Fruit fly (Drosophila melanogaster) whole organism, wandering third instar larva: ENCODE measurements around the gene His3.3B.
A peak's percentile ranks its signal among the peaks of the same experiment; 100 is the strongest.

Experiments used
- Abd-B ChIP-seq: fragments of >200 bp; optimal IDR thresholded peaks from 2 replicates; lab custom pipeline; 2017; ENCODE audit warnings: missing biosample characterization, missing genetic modification characterization
- CG32264 ChIP-seq: fragments of 200-800 bp; sonication (Bioruptor generic); optimal IDR thresholded peaks from 2 replicates; lab custom pipeline; 2016; ENCODE audit warnings: missing biosample characterization, missing genetic modification characterization
- CG9705 ChIP-seq: fragments of 200-800 bp; sonication (Bioruptor generic); optimal IDR thresholded peaks from 2 replicates; lab custom pipeline; 2018; ENCODE audit warnings: missing biosample characterization, mild to moderate bottlenecking, missing genetic modification characterization
- CrebA ChIP-seq: fragments of 200-800 bp; sonication (Bioruptor generic); optimal IDR thresholded peaks from 2 replicates; lab custom pipeline; 2016; ENCODE audit warnings: missing biosample characterization, mild to moderate bottlenecking, missing genetic modification characterization, borderline replicate concordance
- Dfd ChIP-seq: fragments of >200 bp; optimal IDR thresholded peaks from 2 replicates; lab custom pipeline; 2017; ENCODE audit warnings: missing biosample characterization, missing genetic modification characterization
- Dif ChIP-seq: fragments of 200-275, 200-300 bp; sonication (Bioruptor generic); optimal IDR thresholded peaks from 2 replicates; lab custom pipeline; 2018; ENCODE audit warnings: missing biosample characterization, missing genetic modification characterization; ENCODE audit not compliant: partially characterized antibody
- GATAd ChIP-seq: sonication (Bioruptor generic); optimal IDR thresholded peaks from 2 replicates; lab custom pipeline; 2016; ENCODE audit warnings: missing biosample characterization, missing genetic modification characterization
- HLH106 ChIP-seq: fragments of 200-800 bp; optimal IDR thresholded peaks from 3 replicates; lab custom pipeline; 2019; ENCODE audit warnings: missing biosample characterization, mild to moderate bottlenecking, missing genetic modification characterization, moderate library complexity
- Hnf4 ChIP-seq: fragments of 200-800 bp; sonication (Bioruptor generic); optimal IDR thresholded peaks from 2 replicates; lab custom pipeline; 2016; ENCODE audit warnings: missing biosample characterization, mild to moderate bottlenecking, missing genetic modification characterization
- Hr78 ChIP-seq: fragments of >200 bp; optimal IDR thresholded peaks from 2 replicates; lab custom pipeline; 2017; ENCODE audit warnings: missing biosample characterization, missing genetic modification characterization
- Hr83 ChIP-seq: fragments of 200-300 bp; sonication (Bioruptor generic); optimal IDR thresholded peaks from 2 replicates; lab custom pipeline; 2016; ENCODE audit warnings: missing biosample characterization, mild to moderate bottlenecking, missing genetic modification characterization, moderate library complexity; ENCODE audit not compliant: poor library complexity, severe bottlenecking
- Jra ChIP-seq: sonication (Bioruptor generic); optimal IDR thresholded peaks from 2 replicates; lab custom pipeline; 2016; ENCODE audit warnings: missing biosample characterization, missing genetic modification characterization
- Mio ChIP-seq: sonication (Bioruptor generic); optimal IDR thresholded peaks from 2 replicates; lab custom pipeline; 2016; ENCODE audit warnings: missing biosample characterization, missing genetic modification characterization
- Myc ChIP-seq: fragments of >200 bp; optimal IDR thresholded peaks from 2 replicates; lab custom pipeline; 2017
- N ChIP-seq: fragments of >200 bp; optimal IDR thresholded peaks from 2 replicates; lab custom pipeline; 2018; ENCODE audit warnings: missing biosample characterization, missing external identifiers, missing genetic modification characterization
- OdsH ChIP-seq: fragments of 200-800 bp; sonication (Bioruptor generic); optimal IDR thresholded peaks from 2 replicates; lab custom pipeline; 2016; ENCODE audit warnings: missing biosample characterization, mild to moderate bottlenecking, missing genetic modification characterization
- Rel ChIP-seq, 2 experiments: fragments of 200-800 bp; sonication (Bioruptor generic) in 1 of 2; optimal IDR thresholded peaks; 2 replicates in 1 of 2; 3 replicates in 1 of 2; lab custom pipeline; 2016 to 2019; ENCODE audit warnings: mild to moderate bottlenecking in 2 of 2, missing biosample characterization in 2 of 2, missing genetic modification characterization in 2 of 2, moderate library complexity in 1 of 2
- Sp1 ChIP-seq: fragments of 200-800 bp; sonication (Bioruptor generic); optimal IDR thresholded peaks from 3 replicates; lab custom pipeline; 2019; ENCODE audit warnings: missing biosample characterization, mild to moderate bottlenecking, missing genetic modification characterization, moderate library complexity
- Vsx2 ChIP-seq: fragments of 200-300, 225-300 bp; sonication (Bioruptor generic); optimal IDR thresholded peaks from 2 replicates; lab custom pipeline; 2018; ENCODE audit warnings: missing biosample characterization, missing genetic modification characterization; ENCODE audit not compliant: partially characterized antibody
- br ChIP-seq: fragments of 200-800 bp; sonication (Bioruptor generic); optimal IDR thresholded peaks from 2 replicates; lab custom pipeline; 2016; ENCODE audit warnings: missing biosample characterization, missing genetic modification characterization
- brk ChIP-seq: fragments of 200-800 bp; sonication (Bioruptor generic); optimal IDR thresholded peaks from 2 replicates; lab custom pipeline; 2016; ENCODE audit warnings: missing biosample characterization, mild to moderate bottlenecking, missing genetic modification characterization
- dl ChIP-seq, 2 experiments: fragments of 175-275, 200-275 bp in 1 of 2; fragments of 200-275 bp in 1 of 2; sonication (Bioruptor generic); optimal IDR thresholded peaks; lab custom pipeline; 2018; ENCODE audit warnings: mild to moderate bottlenecking in 2 of 2, missing biosample characterization in 2 of 2, missing genetic modification characterization in 2 of 2, moderate library complexity in 2 of 2; ENCODE audit not compliant: partially characterized antibody in 2 of 2, insufficient read depth in 1 of 2
- dmrt93B ChIP-seq: fragments of 200-800 bp; sonication (Bioruptor generic); optimal IDR thresholded peaks from 2 replicates; lab custom pipeline; 2018; ENCODE audit warnings: missing biosample characterization, mild to moderate bottlenecking, missing genetic modification characterization
- dsf ChIP-seq: sonication (Bioruptor generic); optimal IDR thresholded peaks from 2 replicates; lab custom pipeline; 2016; ENCODE audit warnings: missing biosample characterization, missing genetic modification characterization, borderline replicate concordance
- ey ChIP-seq: fragments of 200-800 bp; sonication (Bioruptor generic); optimal IDR thresholded peaks from 2 replicates; lab custom pipeline; 2016; ENCODE audit warnings: missing biosample characterization, missing genetic modification characterization
- foxo ChIP-seq, 2 experiments: fragments of 200-800 bp; sonication (Bioruptor generic); optimal IDR thresholded peaks; 2 replicates in 1 of 2; 3 replicates in 1 of 2; lab custom pipeline; 2016 to 2017; ENCODE audit warnings: missing biosample characterization in 2 of 2, missing genetic modification characterization in 2 of 2
- fru ChIP-seq: fragments of 200-800 bp; sonication (Bioruptor generic); optimal IDR thresholded peaks from 3 replicates; lab custom pipeline; 2016; ENCODE audit warnings: missing biosample characterization, mild to moderate bottlenecking, missing genetic modification characterization
- h ChIP-seq: fragments of 200-800 bp; sonication (Bioruptor generic); optimal IDR thresholded peaks from 3 replicates; lab custom pipeline; 2016; ENCODE audit warnings: missing biosample characterization, mild to moderate bottlenecking, missing genetic modification characterization
- jim ChIP-seq: fragments of 175-275, 200-325 bp; sonication (Bioruptor generic); optimal IDR thresholded peaks from 2 replicates; lab custom pipeline; 2016; ENCODE audit warnings: missing biosample characterization, mild to moderate bottlenecking, missing genetic modification characterization
- lola ChIP-seq: fragments of >200 bp; optimal IDR thresholded peaks from 2 replicates; lab custom pipeline; 2017; ENCODE audit warnings: missing biosample characterization, missing genetic modification characterization
- pan ChIP-seq: fragments of >200 bp; optimal IDR thresholded peaks from 2 replicates; lab custom pipeline; 2017
- psq ChIP-seq: fragments of 200-800 bp; sonication (Bioruptor generic); optimal IDR thresholded peaks from 3 replicates; lab custom pipeline; 2017; ENCODE audit warnings: missing biosample characterization, mild to moderate bottlenecking, missing genetic modification characterization, moderate library complexity
- rgr ChIP-seq: fragments of 200-800 bp; sonication (Bioruptor generic); optimal IDR thresholded peaks from 3 replicates; lab custom pipeline; 2016; ENCODE audit warnings: missing biosample characterization, mild to moderate bottlenecking, missing genetic modification characterization
- sage ChIP-seq: fragments of 200-800 bp; sonication (Bioruptor generic); optimal IDR thresholded peaks from 2 replicates; lab custom pipeline; 2016; ENCODE audit warnings: missing biosample characterization, mild to moderate bottlenecking, missing genetic modification characterization
- sv ChIP-seq: fragments of 200-800 bp; sonication (Bioruptor generic); optimal IDR thresholded peaks from 3 replicates; lab custom pipeline; 2016; ENCODE audit warnings: missing biosample characterization, missing genetic modification characterization
- tai ChIP-seq: sonication (Bioruptor generic); optimal IDR thresholded peaks from 2 replicates; lab custom pipeline; 2016; ENCODE audit warnings: missing biosample characterization, missing genetic modification characterization
- usp ChIP-seq: fragments of >200 bp; optimal IDR thresholded peaks from 2 replicates; lab custom pipeline; 2017; ENCODE audit warnings: missing biosample characterization, missing genetic modification characterization
- woc ChIP-seq: sonication (Bioruptor generic); optimal IDR thresholded peaks from 2 replicates; lab custom pipeline; 2016; ENCODE audit warnings: missing biosample characterization, mild to moderate bottlenecking, missing genetic modification characterization

Gene His3.3B

DNA sequence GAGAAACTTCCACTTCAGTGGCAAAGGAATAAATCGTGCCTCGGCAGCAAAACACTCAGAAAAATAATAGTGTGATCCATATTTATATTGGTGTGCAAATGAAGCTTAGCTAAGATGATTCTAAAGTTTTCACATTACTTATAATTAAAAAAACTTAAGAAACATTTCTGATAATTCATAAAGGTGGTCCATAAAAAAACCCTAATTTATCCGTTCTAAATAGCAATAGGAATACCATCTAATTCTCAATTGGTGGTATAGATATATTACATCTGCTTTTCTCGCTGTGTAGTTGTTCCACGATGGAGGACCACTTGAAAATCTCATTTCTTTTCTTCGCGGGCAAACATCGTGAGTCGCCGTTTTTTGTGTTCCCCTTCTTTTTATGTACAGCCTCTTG lies 1.3 kb downstream of the His3.3B start:
- no peak for TF ChIP-seq dl (GFP tag; optimal IDR thresholded peaks at IDR 0.05; lab: Kevin White, UChicago; ENCODE audit: insufficient read depth in 1 of 2, partially characterized antibody in 2 of 2)
- TF ChIP-seq h (GFP tag; lab: Kevin White, UChicago): peak; percentile 67
- peak; percentile 40 for TF ChIP-seq sage
- no peak for TF ChIP-seq tai (GFP tag; lab: Kevin White, UChicago)
- peak; percentile 57 for TF ChIP-seq rgr
- TF ChIP-seq lola (GFP tag; lab: Kevin White, UChicago): no peak
- TF ChIP-seq Hnf4: peak; percentile 53
- peak; percentile 40 for TF ChIP-seq CG9705 (GFP tag; lab: Kevin White, UChicago)
- no peak for TF ChIP-seq Vsx2 (GFP tag; lab: Kevin White, UChicago)
- peak; percentile 16 for TF ChIP-seq dsf (GFP tag; lab: Kevin White, UChicago)
- TF ChIP-seq woc: peak; percentile 41
- TF ChIP-seq CrebA: no peak
- peak; percentile 64 for TF ChIP-seq ey (GFP tag; lab: Kevin White, UChicago)
- TF ChIP-seq psq (GFP tag; lab: Kevin White, UChicago): no peak
- no peak for TF ChIP-seq Dfd (GFP tag; lab: Kevin White, UChicago)
- no peak for TF ChIP-seq Myc (lab: Kevin White, UChicago)
- TF ChIP-seq Mio (GFP tag; lab: Kevin White, UChicago): no peak
- peak; percentile 14 for TF ChIP-seq sv
- TF ChIP-seq foxo (GFP tag; optimal IDR thresholded peaks at IDR 0.05; lab: Kevin White, UChicago): peak in 1 of 2 experiments; percentile 65
- peak; percentile 57 for TF ChIP-seq br (GFP tag; lab: Kevin White, UChicago)
- TF ChIP-seq brk: no peak
- TF ChIP-seq N (GFP tag; lab: Kevin White, UChicago): no peak
- TF ChIP-seq HLH106 (tag; lab: Kevin White, UChicago): peak; percentile 65
- TF ChIP-seq fru (GFP tag; lab: Kevin White, UChicago): peak; percentile 70
- peak; percentile 77 for TF ChIP-seq Sp1 (GFP tag; lab: Kevin White, UChicago)
- TF ChIP-seq Hr83: no peak
- no peak for TF ChIP-seq GATAd
- peak; percentile 56 for TF ChIP-seq dmrt93B (GFP tag; lab: Kevin White, UChicago)
- peak; percentile 33 for TF ChIP-seq OdsH (GFP tag; lab: Kevin White, UChicago)

- no peak for TF ChIP-seq lola (GFP tag; lab: Kevin White, UChicago)
- no peak for TF ChIP-seq OdsH (GFP tag; lab: Kevin White, UChicago)
- TF ChIP-seq usp: no peak
- TF ChIP-seq brk: no peak
- TF ChIP-seq dsf (GFP tag; lab: Kevin White, UChicago): no peak
- TF ChIP-seq Hnf4: no peak
- TF ChIP-seq CrebA: no peak
- TF ChIP-seq Hr78 (GFP tag; lab: Kevin White, UChicago): no peak
- TF ChIP-seq jim: peak; percentile 88
- TF ChIP-seq N (GFP tag; lab: Kevin White, UChicago): peak; percentile 65
- peak; percentile 61 for TF ChIP-seq h (GFP tag; lab: Kevin White, UChicago)
- peak; percentile 24 for TF ChIP-seq sv
- no peak for TF ChIP-seq CG9705 (GFP tag; lab: Kevin White, UChicago)
- TF ChIP-seq pan (lab: Kevin White, UChicago): no peak
- no peak for TF ChIP-seq sage
- TF ChIP-seq HLH106 (tag; lab: Kevin White, UChicago): peak; percentile 42
- peak in 1 of 2 experiments; percentile 54 for TF ChIP-seq foxo (GFP tag; optimal IDR thresholded peaks at IDR 0.05; lab: Kevin White, UChicago)
- no peak for TF ChIP-seq GATAd
- TF ChIP-seq Sp1 (GFP tag; lab: Kevin White, UChicago): peak; percentile 51
- TF ChIP-seq woc: peak; percentile 48
- TF ChIP-seq br (GFP tag; lab: Kevin White, UChicago): no peak
- peak; percentile 41 for TF ChIP-seq psq (GFP tag; lab: Kevin White, UChicago)
- peak; percentile 52 for TF ChIP-seq rgr
- peak; percentile 9 for TF ChIP-seq ey (GFP tag; lab: Kevin White, UChicago)
- TF ChIP-seq Rel (GFP tag; optimal IDR thresholded peaks at IDR 0.05; lab: Kevin White, UChicago): peak; percentile 42
- peak; percentile 69 for TF ChIP-seq Rel (tag; optimal IDR thresholded peaks at IDR 0.05; lab: Kevin White, UChicago)
- TF ChIP-seq dl (GFP tag; optimal IDR thresholded peaks at IDR 0.05; lab: Kevin White, UChicago; ENCODE audit: insufficient read depth in 1 of 2, partially characterized antibody in 2 of 2): peak in 1 of 2 experiments; percentile 41
- TF ChIP-seq fru (GFP tag; lab: Kevin White, UChicago): peak; percentile 65
- TF ChIP-seq CG32264 (GFP tag; lab: Kevin White, UChicago): no peak
- TF ChIP-seq Jra: peak; percentile 47
- TF ChIP-seq dmrt93B (GFP tag; lab: Kevin White, UChicago): no peak
- TF ChIP-seq tai (GFP tag; lab: Kevin White, UChicago): no peak
- TF ChIP-seq Myc (lab: Kevin White, UChicago): no peak
- no peak for TF ChIP-seq Dfd (GFP tag; lab: Kevin White, UChicago)
- TF ChIP-seq Mio (GFP tag; lab: Kevin White, UChicago): no peak
- TF ChIP-seq Vsx2 (GFP tag; lab: Kevin White, UChicago): no peak
- no peak for TF ChIP-seq Abd-B (GFP tag; lab: Kevin White, UChicago)
- TF ChIP-seq Dif: no peak
- peak; percentile 84 for TF ChIP-seq Hr83
Measured at dm6 chrX:9152127-9152598, 4.3 kb downstream of the His3.3B start.
